Worm (Caenorhabditis elegans): ENCODE results near the gene ZK809.8.
A peak's percentile ranks its signal among the peaks of the same experiment; 100 is the strongest.

The ZK809.8 gene

ce11 chrIV:11604909-11605308, 44.0 kb downstream of the ZK809.8 start, which contains the start of the genes ragc-1 and Y24F12A.1 (continued):
- TF ChIP-seq nhr-43 (tag; optimal IDR thresholded peaks at IDR 0.05; ENCODE audit: poor library complexity, severe bottlenecking) (no peak), pha-4 (tag; optimal IDR thresholded peaks at IDR 0.05) (peak; percentile 84)

ce11 chrIV:11603265-11603840, 45.5 kb downstream of the ZK809.8 start:
- TF ChIP-seq nhr-28 (tag; optimal IDR thresholded peaks at IDR 0.05): no peak
- TF ChIP-seq egl-27 (tag; optimal IDR thresholded peaks at IDR 0.05): no peak

ce11 chrIV:11602498-11603068, 46.3 kb downstream of the ZK809.8 start, which contains the start of gene rps-11:
rps-11 (plus strand) TSS chrIV:11602641.
- TF ChIP-seq ceh-9 (tag; optimal IDR thresholded peaks at IDR 0.05) (no peak), egl-5 (tag; optimal IDR thresholded peaks at IDR 0.05) (no peak), unc-62 (GFP tag; optimal IDR thresholded peaks at IDR 0.05) (no peak), egl-27 (tag; optimal IDR thresholded peaks at IDR 0.05) (no peak), lsy-12 (tag; optimal IDR thresholded peaks at IDR 0.05) (no peak), pha-4 (tag; optimal IDR thresholded peaks at IDR 0.05) (no peak)

ce11 chrIV:11601721-11602405, 47.0 kb downstream of the ZK809.8 start:
- TF ChIP-seq elt-2 (tag; optimal IDR thresholded peaks at IDR 0.05) (peak; percentile 26), sea-2 (GFP tag; optimal IDR thresholded peaks at IDR 0.05) (no peak), unc-62 (GFP tag; optimal IDR thresholded peaks at IDR 0.05) (no peak), snpc-4 (tag; optimal IDR thresholded peaks at IDR 0.05) (peak; percentile 56), mml-1 (tag; optimal IDR thresholded peaks at IDR 0.05) (no peak), ztf-4 (tag; optimal IDR thresholded peaks at IDR 0.05) (peak; percentile 14), lin-39 (tag; optimal IDR thresholded peaks at IDR 0.05) (peak; percentile 74), nhr-43 (tag; optimal IDR thresholded peaks at IDR 0.05; ENCODE audit: poor library complexity, severe bottlenecking) (peak; percentile 67), jun-1 (tag; optimal IDR thresholded peaks at IDR 0.05) (no peak), fos-1 (tag; optimal IDR thresholded peaks at IDR 0.05) (no peak), nhr-237 (tag; optimal IDR thresholded peaks at IDR 0.05) (no peak), hmg-11 (tag; optimal IDR thresholded peaks at IDR 0.05) (peak; percentile 90), unc-39 (tag; optimal IDR thresholded peaks at IDR 0.05) (no peak), fkh-2 (tag; optimal IDR thresholded peaks at IDR 0.05) (no peak), mdl-1 (tag; optimal IDR thresholded peaks at IDR 0.05) (no peak), tbx-2 (tag; optimal IDR thresholded peaks at IDR 0.05) (no peak), eor-1 (tag; optimal IDR thresholded peaks at IDR 0.05) (no peak), nhr-23 (tag; optimal IDR thresholded peaks at IDR 0.05) (peak; percentile 74), ama-1 (optimal IDR thresholded peaks at IDR 0.05) (peak; percentile 57), skn-1 (tag; optimal IDR thresholded peaks at IDR 0.05) (no peak), ceh-28 (tag; optimal IDR thresholded peaks at IDR 0.05) (no peak), nhr-28 (tag; optimal IDR thresholded peaks at IDR 0.05) (no peak), egl-27 (tag; optimal IDR thresholded peaks at IDR 0.05) (no peak), elt-3 (tag; optimal IDR thresholded peaks at IDR 0.05) (no peak), lsy-12 (tag; optimal IDR thresholded peaks at IDR 0.05) (peak; percentile 70), lin-15B (tag; optimal IDR thresholded peaks at IDR 0.05) (peak; percentile 75), nhr-11 (tag; optimal IDR thresholded peaks at IDR 0.05) (no peak), pqm-1 (tag; optimal IDR thresholded peaks at IDR 0.05) (peak; percentile 43), fkh-10 (GFP tag; optimal IDR thresholded peaks at IDR 0.05) (no peak), nhr-67 (tag; optimal IDR thresholded peaks at IDR 0.05) (no peak), elt-1 (tag; optimal IDR thresholded peaks at IDR 0.05) (no peak), daf-12 (tag; optimal IDR thresholded peaks at IDR 0.05) (no peak), nhr-77 (tag; optimal IDR thresholded peaks at IDR 0.05) (peak; percentile 12), R02D3.7 (tag; optimal IDR thresholded peaks at IDR 0.05) (peak; percentile 28), ceh-9 (tag; optimal IDR thresholded peaks at IDR 0.05) (no peak), ZK546.5 (tag; optimal IDR thresholded peaks at IDR 0.05) (no peak), nhr-12 (tag; optimal IDR thresholded peaks at IDR 0.05) (no peak), ceh-16 (tag; optimal IDR thresholded peaks at IDR 0.05) (no peak), ztf-11 (tag; optimal IDR thresholded peaks at IDR 0.05) (no peak), nhr-25 (tag; optimal IDR thresholded peaks at IDR 0.05) (peak; percentile 35), nhr-76 (tag; optimal IDR thresholded peaks at IDR 0.05) (no peak), aly-2 (tag; optimal IDR thresholded peaks at IDR 0.05) (peak; percentile 81), egl-5 (tag; optimal IDR thresholded peaks at IDR 0.05) (no peak), nfya-1 (tag; optimal IDR thresholded peaks at IDR 0.05; ENCODE audit: insufficient read depth) (peak; percentile 89)

Measured in whole organism, L3 larva.